Fruit fly (Drosophila melanogaster): ENCODE measurements around the gene CG42798.

DNA sequence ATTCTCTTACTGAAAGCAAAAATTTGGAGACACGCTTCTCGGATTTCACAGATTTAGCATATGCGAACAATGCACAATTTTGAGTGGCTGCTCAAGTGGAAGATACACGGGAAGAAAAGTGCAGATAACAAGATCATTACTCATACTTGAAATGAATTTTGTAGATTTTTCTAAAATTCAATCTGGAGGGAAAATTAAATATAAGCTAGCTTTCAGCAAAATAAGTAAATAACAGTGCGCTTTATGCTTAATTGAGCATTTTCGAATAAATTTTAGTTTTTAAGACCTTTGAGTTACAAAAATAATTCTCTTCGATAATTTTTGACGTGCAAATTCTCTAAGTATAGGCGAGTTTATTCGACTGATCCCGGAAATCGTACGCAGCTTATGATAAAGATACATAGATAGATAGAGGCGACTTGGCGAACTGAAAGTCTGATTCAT is 5.8 kb upstream of the CG42798 start:
- TF ChIP-seq dsx (GFP tag; optimal IDR thresholded peaks at IDR 0.05; ENCODE audit: poor library complexity, severe bottlenecking) (peak; percentile 69), CG3919 (GFP tag; optimal IDR thresholded peaks at IDR 0.05) (peak; percentile 83), Gug (GFP tag; IDR thresholded peaks at IDR 0.05) (no peak), CG9139 (GFP tag; optimal IDR thresholded peaks at IDR 0.05) (no peak), Eip78C (GFP tag) (peak; percentile 96), Sox102F (GFP tag; optimal IDR thresholded peaks at IDR 0.05) (peak; percentile 14), CG6854 (GFP tag; optimal IDR thresholded peaks at IDR 0.05) (peak; percentile 29), CG6808 (GFP tag; optimal IDR thresholded peaks at IDR 0.05) (peak; percentile 58)
